Worm (Caenorhabditis elegans): ENCODE results near the gene Y27F2A.8.
"Not testable (repeated sequence)": the region's sequence is repeated elsewhere in the genome, so short reads cannot be mapped to it uniquely, and the experiment has no call there.

The Y27F2A.8 gene

ce11 chrII:3172176-3172575 is 11.4 kb upstream of the Y27F2A.8 start, which contains the start of gene Y27F2A.10:
TSS of gene Y27F2A.10 (minus strand) at chrII:3172276.
- no peak for TF ChIP-seq W03F9.2 (tag; optimal IDR thresholded peaks at IDR 0.05)
- TF ChIP-seq him-1 (tag; optimal IDR thresholded peaks at IDR 0.05) = no peak
- TF ChIP-seq dao-5 (tag; optimal IDR thresholded peaks at IDR 0.05) = no peak

- not testable (repeated sequence) for TF ChIP-seq W03F9.2, him-1, dao-5 (tag; optimal IDR thresholded peaks at IDR 0.05)
Observed at ce11 chrII:3177663-3178062, 5.9 kb upstream of the Y27F2A.8 start, which contains the start of gene sri-40. TSS of gene sri-40 (plus strand) at chrII:3177963.

- not testable (repeated sequence) for TF ChIP-seq W03F9.2, him-1, dao-5 (tag; optimal IDR thresholded peaks at IDR 0.05)
Observed at ce11 chrII:3184858-3185257, 1.3 kb downstream of the Y27F2A.8 start, which contains the start of gene sri-78. TSS of gene sri-78 (plus strand) at chrII:3185158.

ce11 chrII:3185848-3186247 is 2.3 kb downstream of the Y27F2A.8 start:
- no peak for TF ChIP-seq him-1 (tag; optimal IDR thresholded peaks at IDR 0.05)
- no peak for TF ChIP-seq dao-5 (tag; optimal IDR thresholded peaks at IDR 0.05)
- no peak for TF ChIP-seq W03F9.2 (tag; optimal IDR thresholded peaks at IDR 0.05)

- not testable (repeated sequence) for TF ChIP-seq him-1, W03F9.2, dao-5 (tag; optimal IDR thresholded peaks at IDR 0.05)
Observed at ce11 chrII:3189038-3189437, 5.4 kb downstream of the Y27F2A.8 start, which contains the start of gene Y27F2A.11. TSS of gene Y27F2A.11 (plus strand) at chrII:3189338.

ce11 chrII:3191544-3191943 is 8.0 kb downstream of the Y27F2A.8 start, which contains the start of gene Y27F2A.9:
TSS of gene Y27F2A.9 (minus strand) at chrII:3191644.
- not testable (repeated sequence) for TF ChIP-seq dao-5, W03F9.2, him-1 (tag; optimal IDR thresholded peaks at IDR 0.05)

ce11 chrII:3195739-3196138 is 12.1 kb downstream of the Y27F2A.8 start:
- TF ChIP-seq him-1 (tag; optimal IDR thresholded peaks at IDR 0.05) (no peak), dao-5 (tag; optimal IDR thresholded peaks at IDR 0.05) (no peak), W03F9.2 (tag; optimal IDR thresholded peaks at IDR 0.05) (no peak)

ce11 chrII:3196966-3197365 is 13.4 kb downstream of the Y27F2A.8 start, which contains the start of gene gcy-15:
TSS of gene gcy-15 (minus strand) at chrII:3197066.
- TF ChIP-seq him-1 (tag; optimal IDR thresholded peaks at IDR 0.05) (no peak), W03F9.2 (tag; optimal IDR thresholded peaks at IDR 0.05) (no peak), dao-5 (tag; optimal IDR thresholded peaks at IDR 0.05) (no peak)

ce11 chrII:3198998-3199397 is 15.4 kb downstream of the Y27F2A.8 start, which contains the start of gene sri-51:
TSS of gene sri-51 (minus strand) at chrII:3199098.
- TF ChIP-seq dao-5 (tag; optimal IDR thresholded peaks at IDR 0.05) (no peak), W03F9.2 (tag; optimal IDR thresholded peaks at IDR 0.05) (no peak), him-1 (tag; optimal IDR thresholded peaks at IDR 0.05) (no peak)

- not testable (repeated sequence) for TF ChIP-seq W03F9.2, dao-5, him-1 (tag; optimal IDR thresholded peaks at IDR 0.05)
Observed at ce11 chrII:3201242-3201641, 17.7 kb downstream of the Y27F2A.8 start, which contains the start of gene sri-48. TSS of gene sri-48 (minus strand) at chrII:3201342.

ce11 chrII:3202519-3202918 is 18.9 kb downstream of the Y27F2A.8 start, which contains the start of gene sri-53:
TSS of gene sri-53 (minus strand) at chrII:3202619.
- no peak for TF ChIP-seq W03F9.2 (tag; optimal IDR thresholded peaks at IDR 0.05)
- TF ChIP-seq him-1 (tag; optimal IDR thresholded peaks at IDR 0.05) = no peak
- TF ChIP-seq dao-5 (tag; optimal IDR thresholded peaks at IDR 0.05) = no peak

- no peak for TF ChIP-seq him-1 (tag; optimal IDR thresholded peaks at IDR 0.05)
Observed at ce11 chrII:3203415-3203814, 19.8 kb downstream of the Y27F2A.8 start, which contains the start of gene sri-50. TSS of gene sri-50 (plus strand) at chrII:3203715.

- TF ChIP-seq W03F9.2 (tag; optimal IDR thresholded peaks at IDR 0.05) = no peak
- no peak for TF ChIP-seq him-1 (tag; optimal IDR thresholded peaks at IDR 0.05)
- TF ChIP-seq dao-5 (tag; optimal IDR thresholded peaks at IDR 0.05) = no peak
Observed at ce11 chrII:3206423-3206989, 22.9 kb downstream of the Y27F2A.8 start, which contains the start of the genes ZC239.20 and ZC239.21. TSS of gene ZC239.20 (minus strand) at chrII:3206523. TSS of gene ZC239.21 (plus strand) at chrII:3206939.

- TF ChIP-seq him-1 (tag; optimal IDR thresholded peaks at IDR 0.05) = no peak
- TF ChIP-seq W03F9.2 (tag; optimal IDR thresholded peaks at IDR 0.05) = no peak
- no peak for TF ChIP-seq dao-5 (tag; optimal IDR thresholded peaks at IDR 0.05)
Observed at ce11 chrII:3208679-3209078, 25.1 kb downstream of the Y27F2A.8 start, which contains the start of gene sdz-35. TSS of gene sdz-35 (minus strand) at chrII:3208779.
